Worm (Caenorhabditis elegans) whole organism, L4 larva: ENCODE results near the gene laat-1.

Experiments used
- ama-1 ChIP-seq: fragments of 150-350 bp; optimal IDR thresholded peaks from 2 replicates; lab custom pipeline; 2014; ENCODE audit warnings: inconsistent platforms, mixed read lengths
- ceh-28 ChIP-seq: fragments of 150-350 bp; optimal IDR thresholded peaks from 2 replicates; lab custom pipeline; 2014; ENCODE audit warnings: missing biosample characterization, missing genetic modification reagents, missing genetic modification characterization
- hmg-1.1 ChIP-seq: fragments of 200-800 bp; sonication (Bioruptor generic); IDR thresholded peaks from 2 replicates; pipeline ENCODE4 v1.3.6; 2022; ENCODE audit warnings: missing genetic modification reagents, missing genetic modification characterization, missing compliant biosample characterization
- lin-13 ChIP-seq: fragments of 150-350 bp; optimal IDR thresholded peaks from 2 replicates; lab custom pipeline; 2014; ENCODE audit warnings: missing biosample characterization, missing genetic modification reagents, missing genetic modification characterization
- lin-15B ChIP-seq: fragments of 150-350 bp; sonication (generic microtip); optimal IDR thresholded peaks from 3 replicates; lab custom pipeline; 2014; ENCODE audit warnings: missing biosample characterization, missing genetic modification characterization
- mep-1 ChIP-seq: fragments of 150-350 bp; sonication (generic microtip); optimal IDR thresholded peaks from 3 replicates; lab custom pipeline; 2014; ENCODE audit warnings: missing biosample characterization, missing genetic modification characterization
- nhr-25 ChIP-seq: sonication (generic microtip); optimal IDR thresholded peaks from 2 replicates; lab custom pipeline; 2017; ENCODE audit warnings: missing genetic modification characterization, mild to moderate bottlenecking, missing compliant biosample characterization, antibody characterized with exemption, moderate library complexity, borderline replicate concordance; ENCODE audit not compliant: insufficient read depth
- nhr-77 ChIP-seq: fragments of 150-350 bp; optimal IDR thresholded peaks from 2 replicates; lab custom pipeline; 2014; ENCODE audit warnings: missing biosample characterization, missing genetic modification characterization
- pqm-1 ChIP-seq: sonication (generic microtip); optimal IDR thresholded peaks from 2 replicates; lab custom pipeline; 2017; ENCODE audit warnings: missing biosample characterization, missing genetic modification characterization
- snpc-4 ChIP-seq: fragments of 150-350 bp; optimal IDR thresholded peaks from 2 replicates; lab custom pipeline; 2014; ENCODE audit warnings: missing biosample characterization, missing genetic modification characterization
- unc-39 ChIP-seq: sonication (generic microtip); optimal IDR thresholded peaks from 2 replicates; lab custom pipeline; 2017; ENCODE audit warnings: missing biosample characterization, missing genetic modification characterization
- zag-1 ChIP-seq: fragments of 150-350 bp; optimal IDR thresholded peaks from 2 replicates; lab custom pipeline; 2014; ENCODE audit warnings: missing biosample characterization, missing genetic modification characterization

ce11 chrII:208097-208496 lies 29.5 kb downstream of the laat-1 start:
- TF ChIP-seq mep-1 (tag; lab: Kevin White, UChicago) (no peak), ama-1 (lab: Kevin White, UChicago) (no peak), lin-13 (GFP tag; lab: Kevin White, UChicago) (no peak), zag-1 (tag; lab: Kevin White, UChicago) (no peak), nhr-25 (no peak), lin-15B (tag; lab: Kevin White, UChicago) (no peak), pqm-1 (tag; lab: Kevin White, UChicago) (no peak), unc-39 (no peak), nhr-77 (tag; lab: Kevin White, UChicago) (no peak), hmg-1.1 (GFP tag; lab: Robert Waterston, UW) (no peak), ceh-28 (no peak), snpc-4 (no peak)
